Worm (Caenorhabditis elegans) whole organism, young adult: ENCODE results near the gene Y17G9A.2.

Source experiments
- akir-1 ChIP-seq: fragments of 200-800 bp; sonication (Bioruptor generic); optimal IDR thresholded peaks from 2 replicates; lab custom pipeline; 2018; ENCODE audit warnings: mild to moderate bottlenecking, missing genetic modification characterization, moderate library complexity, missing compliant biosample characterization
- ama-1 ChIP-seq, 3 experiments: fragments of 150-350 bp in 1 of 3; sonication (generic microtip) in 2 of 3; optimal IDR thresholded peaks; 2 replicates each; lab custom pipeline; 2014 to 2018; ENCODE audit warnings: missing biosample characterization in 2 of 3, missing genetic modification characterization in 2 of 3, missing genetic modification reagents in 2 of 3
- aptf-3 ChIP-seq: fragments of 200-800 bp; sonication (Bioruptor generic); IDR thresholded peaks from 2 replicates; pipeline ENCODE4 v1.3.6; 2022; ENCODE audit warnings: missing genetic modification characterization, missing compliant biosample characterization
- ets-4 ChIP-seq: fragments of 200-800 bp; sonication (Bioruptor generic); optimal IDR thresholded peaks from 2 replicates; lab custom pipeline; 2018; ENCODE audit warnings: mild to moderate bottlenecking, missing genetic modification characterization, missing compliant biosample characterization
- nhr-90 ChIP-seq: sonication (generic microtip); optimal IDR thresholded peaks from 2 replicates; lab custom pipeline; 2016; ENCODE audit warnings: missing genotype, mild to moderate bottlenecking, missing genetic modification characterization, missing compliant biosample characterization

- TF ChIP-seq nhr-90 (tag; lab: Kevin White, UChicago), result no peak
- no peak for TF ChIP-seq ama-1 (optimal IDR thresholded peaks at IDR 0.05; lab: Kevin White, UChicago)
- TF ChIP-seq ama-1 (GFP tag; optimal IDR thresholded peaks at IDR 0.05; lab: Kevin White, UChicago), result no peak
- TF ChIP-seq ets-4 (GFP tag; lab: Kevin White, UChicago), result no peak
- TF ChIP-seq aptf-3 (GFP tag; lab: Robert Waterston, UW), result no peak
- TF ChIP-seq akir-1 (GFP tag; lab: Kevin White, UChicago), result no peak
Observed at ce11 chrIV:4811863-4812262, 44.2 kb downstream of the Y17G9A.2 start, which contains the start of gene srw-95.
